Fruit fly (Drosophila melanogaster): ENCODE results near the gene CG15260.

The CG15260 gene

dm6 chr2L:15264483-15264987, 27.5 kb downstream of the CG15260 start, which contains the start of gene yuri (continued):
- TF ChIP-seq Nf-YC (tag; optimal IDR thresholded peaks at IDR 0.05) (no peak), Awh (GFP tag; IDR thresholded peaks at IDR 0.05) (peak; percentile 51; the same call in 1 of the 2 replicates), CG31388 (GFP tag; optimal IDR thresholded peaks at IDR 0.05) (no peak), sc (optimal IDR thresholded peaks at IDR 0.05) (no peak), sc (GFP tag; optimal IDR thresholded peaks at IDR 0.05) (no peak), luna (GFP tag; optimal IDR thresholded peaks at IDR 0.05) (no peak), Adf1 (GFP tag; IDR thresholded peaks at IDR 0.05) (peak; percentile 63; the same call in 1 of the 2 replicates), slp2 (GFP tag; optimal IDR thresholded peaks at IDR 0.05) (no peak), CG18476 (GFP tag; optimal IDR thresholded peaks at IDR 0.05) (no peak), chinmo (GFP tag; IDR thresholded peaks at IDR 0.05; ENCODE audit: partially characterized antibody) (peak; percentile 95), CG3726 (GFP tag; IDR thresholded peaks at IDR 0.05) (no peak; the same call in 2 of the 3 replicates), Sry-δ (GFP tag; optimal IDR thresholded peaks at IDR 0.05) (no peak), Atf3 (GFP tag; optimal IDR thresholded peaks at IDR 0.05) (no peak), CG14667 (GFP tag; IDR thresholded peaks at IDR 0.05) (no peak), D19A (tag; optimal IDR thresholded peaks at IDR 0.05) (no peak), CG34376 (GFP tag; optimal IDR thresholded peaks at IDR 0.05) (peak; percentile 81), Rx (GFP tag; IDR thresholded peaks at IDR 0.05) (no peak), CG8924 (tag; optimal IDR thresholded peaks at IDR 0.05) (peak; percentile 76), CG2120 (GFP tag; optimal IDR thresholded peaks at IDR 0.05) (peak; percentile 19), CG4617 (GFP tag; optimal IDR thresholded peaks at IDR 0.05; ENCODE audit: borderline replicate concordance) (no peak), CG42726 (GFP tag; IDR thresholded peaks at IDR 0.05; ENCODE audit: partially characterized antibody) (no peak), CG43689 (GFP tag; IDR thresholded peaks at IDR 0.05) (no peak), CHES-1-like (GFP tag; optimal IDR thresholded peaks at IDR 0.05) (peak; percentile 37), CG9437 (GFP tag; optimal IDR thresholded peaks at IDR 0.05) (no peak), sr (GFP tag; IDR thresholded peaks at IDR 0.05) (no peak), Camta (GFP tag; optimal IDR thresholded peaks at IDR 0.05) (no peak), hb (GFP tag; IDR thresholded peaks at IDR 0.05; ENCODE audit: partially characterized antibody) (no peak), CG9817 (tag; optimal IDR thresholded peaks at IDR 0.05) (no peak), CG18599 (GFP tag; optimal IDR thresholded peaks at IDR 0.05) (peak; percentile 57), CG1602 (GFP tag; optimal IDR thresholded peaks at IDR 0.05) (no peak), ase (GFP tag; IDR thresholded peaks at IDR 0.05) (no peak), Vsx1 (GFP tag; optimal IDR thresholded peaks at IDR 0.05) (no peak), CG6689 (GFP tag; IDR thresholded peaks at IDR 0.05) (0 out of 2 replicates have a peak, but pooled peaks have one; percentile 6), lbe (GFP tag; optimal IDR thresholded peaks at IDR 0.05) (peak; percentile 76), CG15011 (GFP tag; optimal IDR thresholded peaks at IDR 0.05) (peak; percentile 6), Deaf1 (tag; optimal IDR thresholded peaks at IDR 0.05) (peak; percentile 87), Trl (optimal IDR thresholded peaks at IDR 0.05) (peak; percentile 90 to 92), Trl (GFP tag; optimal IDR thresholded peaks at IDR 0.05) (peak; percentile 72), CG2875 (GFP tag; optimal IDR thresholded peaks at IDR 0.05) (peak; percentile 28), tgo (GFP tag; IDR thresholded peaks at IDR 0.05) (no peak; the same call in 2 of the 3 replicates), tna (GFP tag; IDR thresholded peaks at IDR 0.05; ENCODE audit: partially characterized antibody) (peak; percentile 36; the same call in 1 of the 2 replicates), jigr1 (GFP tag; IDR thresholded peaks at IDR 0.05) (no peak), pho (GFP tag; optimal IDR thresholded peaks at IDR 0.05) (peak; percentile 20), gt (GFP tag; IDR thresholded peaks at IDR 0.05) (no peak), PHDP (tag; optimal IDR thresholded peaks at IDR 0.05) (peak; percentile 67), CG7839 (tag; optimal IDR thresholded peaks at IDR 0.05) (no peak), CG2889 (GFP tag; IDR thresholded peaks at IDR 0.05) (no peak), CG4328 (GFP tag; optimal IDR thresholded peaks at IDR 0.05) (no peak), HLH4C (GFP tag; IDR thresholded peaks at IDR 0.05; ENCODE audit: partially characterized antibody) (peak; percentile 36; the same call in 1 of the 3 replicates), CG9609 (GFP tag; optimal IDR thresholded peaks at IDR 0.05) (no peak), Opbp (GFP tag; IDR thresholded peaks at IDR 0.05; ENCODE audit: partially characterized antibody) (peak; percentile 58; the same call in 2 of the 3 replicates)

Measured in whole organism, embryonic.